Worm (Caenorhabditis elegans): ENCODE measurements around the gene Y41G9A.10.

The Y41G9A.10 gene

ce11 chrX:2946508-2947005 lies at the start of gene Y41G9A.10, which contains the start of gene Y41G9A.5:
Gene Y41G9A.10, minus strand, starts transcription at chrX:2946558.
Gene Y41G9A.5, plus strand, starts transcription at chrX:2946667.
- TF ChIP-seq sea-1 (GFP tag; conservative IDR thresholded peaks at IDR 0.05), result no peak
- no peak for TF ChIP-seq tbx-11 (GFP tag; IDR thresholded peaks at IDR 0.05)
- no peak for TF ChIP-seq F13C5.2 (tag; optimal IDR thresholded peaks at IDR 0.05)
- no peak for TF ChIP-seq tbx-37 (GFP tag; conservative IDR thresholded peaks at IDR 0.05)
- no peak for TF ChIP-seq scrt-1 (GFP tag; IDR thresholded peaks at IDR 0.05)
- TF ChIP-seq pes-1 (GFP tag; IDR thresholded peaks at IDR 0.05), result no peak
- no peak for TF ChIP-seq aly-1 (tag; optimal IDR thresholded peaks at IDR 0.05)
- no peak for TF ChIP-seq ceh-13 (GFP tag; optimal IDR thresholded peaks at IDR 0.05)
- TF ChIP-seq hnd-1 (tag; optimal IDR thresholded peaks at IDR 0.05), result no peak
- TF ChIP-seq hmbx-1 (tag; optimal IDR thresholded peaks at IDR 0.05), result no peak
- TF ChIP-seq flt-1 (GFP tag; IDR thresholded peaks at IDR 0.05), result no peak
- no peak for TF ChIP-seq tra-4 (tag; optimal IDR thresholded peaks at IDR 0.05)
- TF ChIP-seq B0310.2 (tag; optimal IDR thresholded peaks at IDR 0.05), result no peak
- TF ChIP-seq ets-7 (tag; optimal IDR thresholded peaks at IDR 0.05), result no peak
- no peak for TF ChIP-seq ama-1 (optimal IDR thresholded peaks at IDR 0.05)
- TF ChIP-seq hmg-4 (GFP tag; optimal IDR thresholded peaks at IDR 0.05), result no peak
- TF ChIP-seq ceh-36 (tag; optimal IDR thresholded peaks at IDR 0.05), result no peak

ce11 chrX:2990145-2990544 lies 43.8 kb upstream of the Y41G9A.10 start:
- TF ChIP-seq flt-1 (GFP tag; IDR thresholded peaks at IDR 0.05), result no peak
- no peak for TF ChIP-seq sea-1 (GFP tag; conservative IDR thresholded peaks at IDR 0.05)
- TF ChIP-seq F13C5.2 (tag; optimal IDR thresholded peaks at IDR 0.05), result no peak
- no peak for TF ChIP-seq aly-1 (tag; optimal IDR thresholded peaks at IDR 0.05)
- no peak for TF ChIP-seq ama-1 (optimal IDR thresholded peaks at IDR 0.05)
- no peak for TF ChIP-seq tbx-37 (GFP tag; conservative IDR thresholded peaks at IDR 0.05)
- 0 out of 2 replicates have a peak, but pooled peaks have one; percentile 8 for TF ChIP-seq pes-1 (GFP tag; IDR thresholded peaks at IDR 0.05)
- no peak for TF ChIP-seq scrt-1 (GFP tag; IDR thresholded peaks at IDR 0.05)

- TF ChIP-seq flt-1 (GFP tag; IDR thresholded peaks at IDR 0.05) (no peak), ceh-13 (GFP tag; optimal IDR thresholded peaks at IDR 0.05) (no peak)
Measured at ce11 chrX:2983996-2984395, 37.6 kb upstream of the Y41G9A.10 start, which contains the start of gene osm-5. Gene osm-5, plus strand, starts transcription at chrX:2984263.

ce11 chrX:2981715-2982114 lies 35.4 kb upstream of the Y41G9A.10 start, which contains the start of gene nspg-5:
Gene nspg-5, plus strand, starts transcription at chrX:2982015.
- TF ChIP-seq aly-1 (tag; optimal IDR thresholded peaks at IDR 0.05) (no peak), ceh-13 (GFP tag; optimal IDR thresholded peaks at IDR 0.05) (no peak), F13C5.2 (tag; optimal IDR thresholded peaks at IDR 0.05) (no peak), B0310.2 (tag; optimal IDR thresholded peaks at IDR 0.05) (no peak), sea-1 (GFP tag; conservative IDR thresholded peaks at IDR 0.05) (no peak), ama-1 (optimal IDR thresholded peaks at IDR 0.05) (no peak), tbx-11 (GFP tag; IDR thresholded peaks at IDR 0.05) (no peak)

ce11 chrX:2978100-2978499 lies 31.7 kb upstream of the Y41G9A.10 start:
- TF ChIP-seq B0310.2 (tag; optimal IDR thresholded peaks at IDR 0.05), result no peak
- TF ChIP-seq ets-7 (tag; optimal IDR thresholded peaks at IDR 0.05), result no peak
- no peak for TF ChIP-seq tra-4 (tag; optimal IDR thresholded peaks at IDR 0.05)
- no peak for TF ChIP-seq ceh-13 (GFP tag; optimal IDR thresholded peaks at IDR 0.05)
- TF ChIP-seq hmg-4 (GFP tag; optimal IDR thresholded peaks at IDR 0.05), result no peak
- TF ChIP-seq sea-1 (GFP tag; conservative IDR thresholded peaks at IDR 0.05), result no peak
- no peak for TF ChIP-seq ceh-36 (tag; optimal IDR thresholded peaks at IDR 0.05)
- TF ChIP-seq ama-1 (optimal IDR thresholded peaks at IDR 0.05), result no peak
- TF ChIP-seq tbx-37 (GFP tag; conservative IDR thresholded peaks at IDR 0.05), result no peak

ce11 chrX:2976148-2976547 lies 29.8 kb upstream of the Y41G9A.10 start, which contains the start of gene aakg-3:
Gene aakg-3, plus strand, starts transcription at chrX:2976448.
- TF ChIP-seq scrt-1 (GFP tag; IDR thresholded peaks at IDR 0.05) (no peak), ama-1 (optimal IDR thresholded peaks at IDR 0.05) (no peak), sea-1 (GFP tag; conservative IDR thresholded peaks at IDR 0.05) (no peak), B0310.2 (tag; optimal IDR thresholded peaks at IDR 0.05) (no peak), hnd-1 (tag; optimal IDR thresholded peaks at IDR 0.05) (no peak), tbx-37 (GFP tag; conservative IDR thresholded peaks at IDR 0.05) (no peak), ceh-36 (tag; optimal IDR thresholded peaks at IDR 0.05) (no peak), tra-4 (tag; optimal IDR thresholded peaks at IDR 0.05) (no peak), F13C5.2 (tag; optimal IDR thresholded peaks at IDR 0.05) (no peak), pes-1 (GFP tag; IDR thresholded peaks at IDR 0.05) (no peak), flt-1 (GFP tag; IDR thresholded peaks at IDR 0.05) (no peak), aly-1 (tag; optimal IDR thresholded peaks at IDR 0.05) (no peak), ets-7 (tag; optimal IDR thresholded peaks at IDR 0.05) (no peak), ceh-13 (GFP tag; optimal IDR thresholded peaks at IDR 0.05) (no peak), hmbx-1 (tag; optimal IDR thresholded peaks at IDR 0.05) (no peak)

ce11 chrX:2975421-2975820 lies 29.1 kb upstream of the Y41G9A.10 start:
- TF ChIP-seq hnd-1 (tag; optimal IDR thresholded peaks at IDR 0.05) (no peak), hmbx-1 (tag; optimal IDR thresholded peaks at IDR 0.05) (no peak), scrt-1 (GFP tag; IDR thresholded peaks at IDR 0.05) (no peak), ceh-36 (tag; optimal IDR thresholded peaks at IDR 0.05) (no peak), ama-1 (optimal IDR thresholded peaks at IDR 0.05) (no peak), ets-7 (tag; optimal IDR thresholded peaks at IDR 0.05) (no peak), sea-1 (GFP tag; conservative IDR thresholded peaks at IDR 0.05) (no peak), pes-1 (GFP tag; IDR thresholded peaks at IDR 0.05) (no peak)

ce11 chrX:2972272-2973042 lies 26.1 kb upstream of the Y41G9A.10 start:
- no peak for TF ChIP-seq hmg-4 (GFP tag; optimal IDR thresholded peaks at IDR 0.05)
- no peak for TF ChIP-seq aly-1 (tag; optimal IDR thresholded peaks at IDR 0.05)
- TF ChIP-seq tbx-11 (GFP tag; IDR thresholded peaks at IDR 0.05), result no peak
- no peak for TF ChIP-seq tra-4 (tag; optimal IDR thresholded peaks at IDR 0.05)
- no peak for TF ChIP-seq F13C5.2 (tag; optimal IDR thresholded peaks at IDR 0.05)
- TF ChIP-seq hmbx-1 (tag; optimal IDR thresholded peaks at IDR 0.05), result no peak
- TF ChIP-seq scrt-1 (GFP tag; IDR thresholded peaks at IDR 0.05), result no peak
- no peak for TF ChIP-seq ama-1 (optimal IDR thresholded peaks at IDR 0.05)
- no peak for TF ChIP-seq pes-1 (GFP tag; IDR thresholded peaks at IDR 0.05)
- TF ChIP-seq ceh-13 (GFP tag; optimal IDR thresholded peaks at IDR 0.05), result no peak
- no peak for TF ChIP-seq ets-7 (tag; optimal IDR thresholded peaks at IDR 0.05)
- no peak for TF ChIP-seq tbx-37 (GFP tag; conservative IDR thresholded peaks at IDR 0.05)
- no peak for TF ChIP-seq hnd-1 (tag; optimal IDR thresholded peaks at IDR 0.05)
- no peak for TF ChIP-seq flt-1 (GFP tag; IDR thresholded peaks at IDR 0.05)
- no peak for TF ChIP-seq ceh-36 (tag; optimal IDR thresholded peaks at IDR 0.05)
- TF ChIP-seq B0310.2 (tag; optimal IDR thresholded peaks at IDR 0.05), result no peak
